Fruit fly (Drosophila melanogaster): ENCODE results near the gene CG11345.

DNA sequence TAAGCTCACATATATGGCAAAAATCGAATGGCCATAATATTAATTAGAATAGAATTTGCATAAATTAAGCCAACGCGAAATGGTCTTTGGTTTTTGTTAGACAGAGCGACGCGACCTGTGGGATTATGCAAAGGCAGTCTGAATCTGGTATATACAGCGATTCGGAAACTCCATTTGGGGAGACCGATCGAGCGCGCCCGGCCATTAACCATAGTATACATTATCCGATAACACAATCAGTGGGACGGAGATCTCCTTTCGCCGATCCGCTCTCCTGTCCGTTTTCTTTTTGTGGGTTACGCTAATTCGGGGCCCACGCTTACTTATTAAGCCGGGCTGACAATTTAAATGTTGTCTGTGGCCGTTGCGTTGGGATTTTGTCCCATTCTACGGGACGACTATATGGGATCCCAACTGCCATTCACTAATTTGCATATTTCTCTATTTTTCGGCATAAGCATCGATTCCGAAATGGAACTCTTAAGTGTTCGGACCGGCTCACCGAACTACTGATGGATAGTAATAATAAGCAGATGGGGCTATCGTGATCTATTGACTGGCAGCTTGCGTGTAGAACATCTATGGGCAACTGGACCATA is 19.8 kb upstream of the CG11345 start:
- TF ChIP-seq kay (GFP tag; ENCODE audit: borderline replicate concordance): no peak
- TF ChIP-seq CG7101 (tag; optimal IDR thresholded peaks at IDR 0.05): no peak

All from whole organism, adult.